Worm (Caenorhabditis elegans) whole organism, midembryonic: ENCODE results near the gene F11A5.17.

ENCODE experiments used
- T22C8.4 ChIP-seq: fragments of 200-800 bp; sonication (Bioruptor generic); IDR thresholded peaks from 2 replicates; pipeline ENCODE4 v1.3.6; 2022; ENCODE audit warnings: missing genetic modification characterization, missing compliant biosample characterization
- cog-1 ChIP-seq: sonication (generic microtip); optimal IDR thresholded peaks from 2 replicates; lab custom pipeline; 2016; ENCODE audit warnings: missing genetic modification characterization, missing compliant biosample characterization
- flt-1 ChIP-seq: fragments of 200-800 bp; sonication (Bioruptor generic); IDR thresholded peaks from 2 replicates; pipeline ENCODE4 v1.3.6; 2022; ENCODE audit warnings: missing genetic modification characterization, missing compliant biosample characterization
- klf-2 ChIP-seq: fragments of 200-800 bp; sonication (Bioruptor generic); conservative IDR thresholded peaks from 2 replicates; pipeline ENCODE4 v1.3.6; 2022; ENCODE audit warnings: missing genetic modification reagents, missing genetic modification characterization, missing compliant biosample characterization
- med-1 ChIP-seq: sonication (generic microtip); optimal IDR thresholded peaks from 2 replicates; lab custom pipeline; 2017; ENCODE audit warnings: missing genetic modification characterization, mild to moderate bottlenecking, missing compliant biosample characterization, antibody characterized with exemption, missing genetic modification reagents; ENCODE audit not compliant: insufficient read depth
- ref-1 ChIP-seq: fragments of 200-800 bp; sonication (Bioruptor generic); conservative IDR thresholded peaks from 2 replicates; pipeline ENCODE4 v1.3.6; 2022; ENCODE audit warnings: missing genetic modification reagents, missing genetic modification characterization, missing compliant biosample characterization
- tab-1 ChIP-seq: fragments of 200-800 bp; sonication (Bioruptor generic); IDR thresholded peaks from 2 replicates; pipeline ENCODE4 v1.3.6; 2022; ENCODE audit warnings: missing genetic modification characterization, missing compliant biosample characterization
- ztf-23 ChIP-seq: fragments of 200-800 bp; sonication (Bioruptor generic); IDR thresholded peaks from 2 replicates; pipeline ENCODE4 v1.3.6; 2022; ENCODE audit warnings: missing genetic modification reagents, missing genetic modification characterization, missing compliant biosample characterization
- ztf-29 ChIP-seq: fragments of 200-800 bp; sonication (Bioruptor generic); IDR thresholded peaks from 2 replicates; pipeline ENCODE4 v1.3.6; 2022; ENCODE audit warnings: missing genetic modification reagents, missing genetic modification characterization, missing compliant biosample characterization

DNA sequence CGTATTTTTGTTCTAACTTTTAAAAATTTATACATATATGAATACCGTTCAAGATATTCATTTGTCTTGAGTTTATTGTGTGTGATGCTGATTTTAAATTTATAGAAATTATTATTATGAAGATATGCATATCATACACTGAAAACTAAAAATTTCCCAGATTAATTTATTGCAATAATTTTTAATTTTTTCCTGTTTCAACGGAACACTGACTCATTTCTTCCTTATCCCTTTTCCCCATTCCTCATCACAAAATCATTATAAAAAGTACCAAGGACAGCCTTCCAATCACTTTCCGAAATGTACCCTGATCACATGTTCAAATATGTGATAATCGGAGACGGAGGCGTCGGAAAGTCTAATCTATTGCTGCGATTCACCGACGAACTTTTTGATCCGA lies 7.2 kb upstream of the F11A5.17 start, which contains the start of gene rabr-4:
- TF ChIP-seq T22C8.4 (GFP tag; lab: Robert Waterston, UW) (no peak), ztf-29 (GFP tag; lab: Robert Waterston, UW) (no peak), klf-2 (GFP tag; lab: Robert Waterston, UW) (no peak), ref-1 (GFP tag; lab: Robert Waterston, UW) (no peak), tab-1 (GFP tag; lab: Robert Waterston, UW) (no peak), flt-1 (no peak), cog-1 (tag; lab: Kevin White, UChicago) (no peak), ztf-23 (no peak), med-1 (GFP tag; lab: Kevin White, UChicago) (no peak)
